Worm (Caenorhabditis elegans): Measurements from ENCODE around the gene acs-4.

Gene acs-4

ce11 chrIII:7198838-7199237, 31.2 kb downstream of the acs-4 start, which contains the start of gene pfd-5 (continued):
- TF ChIP-seq ztf-11 (tag; optimal IDR thresholded peaks at IDR 0.05) = no peak
- no peak for TF ChIP-seq Y55F3AM.14 (GFP tag; optimal IDR thresholded peaks at IDR 0.05)
- TF ChIP-seq nhr-77 (tag; optimal IDR thresholded peaks at IDR 0.05) = no peak
- peak; percentile 37 for TF ChIP-seq nhr-25 (tag; optimal IDR thresholded peaks at IDR 0.05)
- TF ChIP-seq R02D3.7 (tag; optimal IDR thresholded peaks at IDR 0.05) = no peak

- no peak for TF ChIP-seq ztf-1 (GFP tag; conservative IDR thresholded peaks at IDR 0.05)
- peak; percentile 14 for TF ChIP-seq sma-3 (GFP tag; optimal IDR thresholded peaks at IDR 0.05)
- TF ChIP-seq mbf-1 (tag; optimal IDR thresholded peaks at IDR 0.05) = no peak
- no peak for TF ChIP-seq nhr-11 (tag; optimal IDR thresholded peaks at IDR 0.05)
- TF ChIP-seq ztf-4 (tag; optimal IDR thresholded peaks at IDR 0.05) = no peak
- TF ChIP-seq sma-9 (GFP tag; optimal IDR thresholded peaks at IDR 0.05) = no peak
- TF ChIP-seq sma-9 (tag; optimal IDR thresholded peaks at IDR 0.05) = no peak
- TF ChIP-seq ceh-82 (tag; optimal IDR thresholded peaks at IDR 0.05) = no peak
- no peak for TF ChIP-seq nhr-129 (tag; optimal IDR thresholded peaks at IDR 0.05)
- peak; percentile 70 for TF ChIP-seq nhr-25 (tag; optimal IDR thresholded peaks at IDR 0.05)
- TF ChIP-seq lin-39 (tag; optimal IDR thresholded peaks at IDR 0.05) = no peak
- TF ChIP-seq sem-4 (tag; optimal IDR thresholded peaks at IDR 0.05) = no peak
- no peak for TF ChIP-seq ama-1 (optimal IDR thresholded peaks at IDR 0.05)
- TF ChIP-seq unc-55 (GFP tag; optimal IDR thresholded peaks at IDR 0.05) = no peak
- TF ChIP-seq nhr-12 (tag; optimal IDR thresholded peaks at IDR 0.05) = no peak
- TF ChIP-seq ceh-16 (tag; optimal IDR thresholded peaks at IDR 0.05) = no peak
- TF ChIP-seq ZK546.5 (tag; optimal IDR thresholded peaks at IDR 0.05) = no peak
- no peak for TF ChIP-seq nhr-6 (tag; optimal IDR thresholded peaks at IDR 0.05)
- no peak for TF ChIP-seq Y55F3AM.14 (GFP tag; optimal IDR thresholded peaks at IDR 0.05)
- no peak for TF ChIP-seq C34F6.9 (tag; optimal IDR thresholded peaks at IDR 0.05)
- no peak for TF ChIP-seq snpc-4 (tag; optimal IDR thresholded peaks at IDR 0.05)
- peak in 1 of 2 experiments; percentile 4 for TF ChIP-seq lsy-2 (tag; optimal IDR thresholded peaks at IDR 0.05)
- TF ChIP-seq crh-2 (tag; optimal IDR thresholded peaks at IDR 0.05) = no peak
- no peak for TF ChIP-seq nhr-237 (tag; optimal IDR thresholded peaks at IDR 0.05)
- TF ChIP-seq nhr-10 (tag; optimal IDR thresholded peaks at IDR 0.05) = no peak
- TF ChIP-seq unc-39 (tag; optimal IDR thresholded peaks at IDR 0.05) = no peak
- no peak for TF ChIP-seq alr-1 (tag; optimal IDR thresholded peaks at IDR 0.05)
- peak; percentile 3 for TF ChIP-seq lin-13 (GFP tag; optimal IDR thresholded peaks at IDR 0.05)
- no peak for TF ChIP-seq elt-3 (tag; optimal IDR thresholded peaks at IDR 0.05)
- no peak for TF ChIP-seq nhr-77 (tag; optimal IDR thresholded peaks at IDR 0.05)
- TF ChIP-seq mdl-1 (tag; optimal IDR thresholded peaks at IDR 0.05) = peak in 1 of 2 experiments; percentile 2
- peak; percentile 16 for TF ChIP-seq egl-27 (tag; optimal IDR thresholded peaks at IDR 0.05)
- no peak for TF ChIP-seq ztf-11 (tag; optimal IDR thresholded peaks at IDR 0.05)
- no peak for TF ChIP-seq fos-1 (tag; optimal IDR thresholded peaks at IDR 0.05)
- no peak for TF ChIP-seq mab-5 (tag; optimal IDR thresholded peaks at IDR 0.05)
- no peak for TF ChIP-seq elt-1 (tag; optimal IDR thresholded peaks at IDR 0.05)
- TF ChIP-seq blmp-1 (tag; optimal IDR thresholded peaks at IDR 0.05; ENCODE audit: insufficient read depth) = peak; percentile 93
- no peak for TF ChIP-seq aly-2 (tag; optimal IDR thresholded peaks at IDR 0.05)
- TF ChIP-seq unc-62 (GFP tag; optimal IDR thresholded peaks at IDR 0.05) = no peak
- TF ChIP-seq lin-11 (tag; optimal IDR thresholded peaks at IDR 0.05) = no peak
- TF ChIP-seq zag-1 (tag; optimal IDR thresholded peaks at IDR 0.05) = no peak
- no peak for TF ChIP-seq skn-1 (tag; optimal IDR thresholded peaks at IDR 0.05)
- TF ChIP-seq dmd-4 (tag; optimal IDR thresholded peaks at IDR 0.05) = no peak
- no peak for TF ChIP-seq R02D3.7 (tag; optimal IDR thresholded peaks at IDR 0.05)
- peak; percentile 64 for TF ChIP-seq nhr-21 (tag; optimal IDR thresholded peaks at IDR 0.05)
- no peak for TF ChIP-seq peb-1 (tag; optimal IDR thresholded peaks at IDR 0.05)
- TF ChIP-seq gmeb-1 (tag; optimal IDR thresholded peaks at IDR 0.05) = no peak
- no peak for TF ChIP-seq F13H6.1 (tag; optimal IDR thresholded peaks at IDR 0.05)
- no peak for TF ChIP-seq nhr-23 (tag; optimal IDR thresholded peaks at IDR 0.05)
These were observed 31.8 kb downstream of the acs-4 start for ce11 chrIII:7199467-7199866.

Data from whole organism, L2 larva.